Worm (Caenorhabditis elegans) whole organism, L1 larva: ENCODE measurements around the gene nhr-138.

Source experiments
- ceh-63 ChIP-seq: fragments of 200-800 bp; sonication (Bioruptor generic); optimal IDR thresholded peaks from 2 replicates; lab custom pipeline; 2018; ENCODE audit warnings: mild to moderate bottlenecking, missing genetic modification characterization, missing compliant biosample characterization
- ceh-82 ChIP-seq, 3 experiments: fragments of 150-350 bp in 1 of 3; sonication (generic microtip) in 2 of 3; optimal IDR thresholded peaks; 2 replicates each; lab custom pipeline; 2014 to 2017; ENCODE audit warnings: missing biosample characterization in 3 of 3, missing genetic modification characterization in 3 of 3
- ceh-90 ChIP-seq: sonication (generic microtip); optimal IDR thresholded peaks from 2 replicates; lab custom pipeline; 2016; ENCODE audit warnings: missing genetic modification characterization, missing compliant biosample characterization
- dsc-1 ChIP-seq: sonication (generic microtip); optimal IDR thresholded peaks from 2 replicates; lab custom pipeline; 2016; ENCODE audit warnings: mild to moderate bottlenecking, missing genetic modification characterization, missing compliant biosample characterization
- efl-1 ChIP-seq, 4 experiments: fragments of 150-350 bp; optimal IDR thresholded peaks in 3 of 4; peaks in 1 of 4; 1 replicate in 1 of 4; 2 replicates in 3 of 4; lab custom pipeline; 2014; ENCODE audit warnings: missing biosample characterization in 2 of 4, missing genetic modification characterization in 2 of 4, missing genetic modification reagents in 2 of 4
- elt-2 ChIP-seq: sonication (generic microtip); optimal IDR thresholded peaks from 2 replicates; lab custom pipeline; 2016; ENCODE audit warnings: missing genetic modification characterization, mild to moderate bottlenecking, inconsistent platforms, missing compliant biosample characterization, missing genetic modification reagents
- fkh-10 ChIP-seq: sonication (generic microtip); optimal IDR thresholded peaks from 2 replicates; lab custom pipeline; 2017; ENCODE audit warnings: missing biosample characterization, missing genetic modification reagents, missing genetic modification characterization
- fkh-8 ChIP-seq: sonication (generic microtip); optimal IDR thresholded peaks from 2 replicates; lab custom pipeline; 2016; ENCODE audit warnings: mild to moderate bottlenecking, missing genetic modification characterization, missing compliant biosample characterization
- grh-1 ChIP-seq: fragments of 200-800 bp; sonication (Bioruptor generic); IDR thresholded peaks from 2 replicates; pipeline ENCODE4 v1.3.6; 2022; ENCODE audit warnings: missing genetic modification reagents, missing genetic modification characterization, missing compliant biosample characterization
- hlh-17 ChIP-seq: fragments of 200-800 bp; sonication (Bioruptor generic); optimal IDR thresholded peaks from 2 replicates; lab custom pipeline; 2018; ENCODE audit warnings: missing genetic modification characterization, mild to moderate bottlenecking, missing compliant biosample characterization, moderate library complexity, borderline replicate concordance
- irx-1 ChIP-seq: sonication (generic microtip); optimal IDR thresholded peaks from 2 replicates; lab custom pipeline; 2016; ENCODE audit warnings: missing genetic modification characterization, missing compliant biosample characterization
- lin-13 ChIP-seq: fragments of 150-350 bp; optimal IDR thresholded peaks from 2 replicates; lab custom pipeline; 2014; ENCODE audit warnings: missing biosample characterization, missing genetic modification reagents, missing genetic modification characterization
- lin-14 ChIP-seq: fragments of 200-800 bp; sonication (Bioruptor generic); optimal IDR thresholded peaks from 2 replicates; lab custom pipeline; 2018; ENCODE audit warnings: mild to moderate bottlenecking, missing genetic modification characterization, moderate library complexity, missing compliant biosample characterization
- lin-15B ChIP-seq: fragments of 150-350 bp; sonication (generic microtip); optimal IDR thresholded peaks from 3 replicates; lab custom pipeline; 2014; ENCODE audit warnings: missing biosample characterization, missing genetic modification characterization
- lin-35 ChIP-seq, 2 experiments: fragments of 150-350 bp; optimal IDR thresholded peaks; 2 replicates each; lab custom pipeline; 2014; ENCODE audit warnings: missing biosample characterization in 2 of 2, missing genetic modification characterization in 2 of 2, missing genetic modification reagents in 2 of 2
- lir-3 ChIP-seq: sonication (generic microtip); optimal IDR thresholded peaks from 2 replicates; lab custom pipeline; 2016; ENCODE audit warnings: mild to moderate bottlenecking, missing genetic modification characterization, moderate library complexity, missing compliant biosample characterization; ENCODE audit not compliant: poor library complexity
- lsy-2 ChIP-seq, 2 experiments: fragments of 150-350 bp; optimal IDR thresholded peaks; 2 replicates each; lab custom pipeline; 2014; ENCODE audit warnings: missing biosample characterization in 2 of 2, missing genetic modification characterization in 2 of 2
- mef-2 ChIP-seq: fragments of 150-350 bp; optimal IDR thresholded peaks from 2 replicates; lab custom pipeline; 2014; ENCODE audit warnings: missing biosample characterization, missing genetic modification characterization
- mep-1 ChIP-seq: fragments of 150-350 bp; optimal IDR thresholded peaks from 2 replicates; lab custom pipeline; 2014; ENCODE audit warnings: missing biosample characterization, missing genetic modification characterization
- nhr-19 ChIP-seq: fragments of 200-800 bp; sonication (Bioruptor generic); conservative IDR thresholded peaks from 2 replicates; pipeline ENCODE4 v1.3.6; 2022; ENCODE audit warnings: missing genetic modification characterization, missing compliant biosample characterization
- nhr-20 ChIP-seq: sonication (generic microtip); optimal IDR thresholded peaks from 2 replicates; lab custom pipeline; 2016; ENCODE audit warnings: mild to moderate bottlenecking, missing genetic modification characterization, missing compliant biosample characterization
- nhr-71 ChIP-seq: sonication (generic microtip); optimal IDR thresholded peaks from 2 replicates; lab custom pipeline; 2016; ENCODE audit warnings: mild to moderate bottlenecking, missing genetic modification characterization, moderate library complexity, missing compliant biosample characterization
- nhr-77 ChIP-seq: fragments of 150-350 bp; optimal IDR thresholded peaks from 2 replicates; lab custom pipeline; 2014; ENCODE audit warnings: missing biosample characterization, missing genetic modification characterization
- nhr-84 ChIP-seq: sonication (generic microtip); optimal IDR thresholded peaks from 2 replicates; lab custom pipeline; 2017; ENCODE audit warnings: missing biosample characterization, missing genetic modification characterization
- nhr-90 ChIP-seq: sonication (generic microtip); optimal IDR thresholded peaks from 2 replicates; lab custom pipeline; 2016; ENCODE audit warnings: mild to moderate bottlenecking, missing genetic modification characterization, missing compliant biosample characterization; ENCODE audit not compliant: poor library complexity
- pax-3 ChIP-seq: fragments of 200-800 bp; sonication (Bioruptor generic); optimal IDR thresholded peaks from 2 replicates; lab custom pipeline; 2018; ENCODE audit warnings: mild to moderate bottlenecking, missing genetic modification characterization, moderate library complexity, missing compliant biosample characterization
- pqm-1 ChIP-seq: sonication (generic microtip); optimal IDR thresholded peaks from 3 replicates; lab custom pipeline; 2017; ENCODE audit warnings: missing biosample characterization, missing genetic modification characterization
- rnt-1 ChIP-seq: sonication (generic microtip); optimal IDR thresholded peaks from 2 replicates; lab custom pipeline; 2016; ENCODE audit warnings: mild to moderate bottlenecking, missing genetic modification characterization, moderate library complexity, missing compliant biosample characterization
- skn-1 ChIP-seq: fragments of 150-350 bp; optimal IDR thresholded peaks from 2 replicates; lab custom pipeline; 2014; ENCODE audit warnings: missing biosample characterization, missing genetic modification characterization
- sup-37 ChIP-seq: fragments of 200-800 bp; sonication (Bioruptor generic); optimal IDR thresholded peaks from 2 replicates; lab custom pipeline; 2018; ENCODE audit warnings: mild to moderate bottlenecking, missing genetic modification characterization, missing compliant biosample characterization
- tlp-1 ChIP-seq: fragments of 150-350 bp; optimal IDR thresholded peaks from 2 replicates; lab custom pipeline; 2014; ENCODE audit warnings: missing biosample characterization, missing genetic modification characterization
- unc-62 ChIP-seq: fragments of 150-350 bp; optimal IDR thresholded peaks from 2 replicates; lab custom pipeline; 2014; ENCODE audit warnings: missing biosample characterization, missing genetic modification reagents, missing genetic modification characterization
- unc-98 ChIP-seq: fragments of 200-800 bp; sonication (Bioruptor generic); IDR thresholded peaks from 2 replicates; pipeline ENCODE4 v1.3.6; 2022; ENCODE audit warnings: missing genetic modification characterization, missing compliant biosample characterization

The nhr-138 gene

DNA sequence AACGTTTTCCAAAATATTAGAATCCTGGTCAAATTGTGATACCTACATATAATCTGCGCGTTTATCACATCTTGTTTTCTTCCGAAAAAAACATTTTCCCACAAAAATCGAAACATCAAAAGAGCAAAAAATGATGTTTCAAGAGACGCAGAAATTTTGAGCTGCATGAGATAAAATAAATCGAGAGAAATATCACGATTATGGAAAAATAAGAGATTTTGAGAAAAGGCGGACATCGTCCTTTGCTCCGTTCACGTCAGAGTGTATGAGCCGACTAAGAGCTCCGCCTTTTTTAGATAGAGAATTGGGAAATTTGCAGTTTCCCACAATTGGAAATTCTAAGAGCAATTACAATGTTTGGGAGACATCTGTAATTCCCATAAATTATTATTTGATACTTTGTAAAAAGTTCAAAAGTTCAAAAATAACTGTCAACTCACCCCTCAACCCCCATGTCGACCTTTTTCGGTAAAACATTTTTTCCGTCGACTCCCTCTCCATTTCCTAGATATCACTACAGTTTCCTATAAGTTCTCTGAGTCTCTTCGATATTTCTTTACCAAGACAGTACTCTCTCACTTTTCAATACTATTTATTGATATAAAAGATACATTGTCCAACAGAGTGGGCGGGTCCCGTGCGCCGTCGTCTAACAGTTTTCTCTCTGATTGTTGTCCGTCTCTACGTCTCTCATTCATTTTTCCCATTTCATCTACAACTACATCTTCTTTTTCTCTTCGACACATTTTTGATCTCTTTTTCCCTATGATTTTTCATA lies 31.8 kb downstream of the nhr-138 start (continued):
- no peak for TF ChIP-seq lin-15B (tag; lab: Kevin White, UChicago)
- no peak for TF ChIP-seq nhr-84
- no peak for TF ChIP-seq fkh-10 (GFP tag; lab: Kevin White, UChicago)
- TF ChIP-seq grh-1: no peak
- TF ChIP-seq nhr-20 (tag; lab: Kevin White, UChicago): peak; percentile 84
- TF ChIP-seq elt-2 (tag; lab: Kevin White, UChicago): peak; percentile 58
- TF ChIP-seq ceh-63 (GFP tag; lab: Kevin White, UChicago): no peak
- peak; percentile 43 for TF ChIP-seq mep-1 (tag; lab: Kevin White, UChicago)

- TF ChIP-seq ceh-90 (tag; lab: Kevin White, UChicago) (no peak), nhr-71 (tag; lab: Kevin White, UChicago) (no peak), lin-35 (GFP tag; optimal IDR thresholded peaks at IDR 0.05; lab: Kevin White, UChicago) (no peak), pqm-1 (no peak), pax-3 (tag; lab: Kevin White, UChicago) (no peak), sup-37 (GFP tag; lab: Kevin White, UChicago) (no peak), grh-1 (no peak)
Measured at ce11 chrIV:9757425-9757740, 32.3 kb downstream of the nhr-138 start, which contains the start of gene nhr-97. Gene nhr-97 (plus strand): TSS chrIV:9757641.

ce11 chrIV:9761751-9762150 lies 36.7 kb downstream of the nhr-138 start:
- no peak for TF ChIP-seq tlp-1 (tag; lab: Kevin White, UChicago)
- peak; percentile 28 for TF ChIP-seq nhr-20 (tag; lab: Kevin White, UChicago)
- peak; percentile 15 for TF ChIP-seq dsc-1 (tag; lab: Kevin White, UChicago)
- TF ChIP-seq grh-1: no peak
- peak; percentile 29 for TF ChIP-seq rnt-1 (tag; lab: Kevin White, UChicago)
- TF ChIP-seq nhr-19 (GFP tag; lab: Robert Waterston, UW): peak; percentile 35; the same call in 1 of the 2 replicates
- TF ChIP-seq fkh-8: peak; percentile 4
- TF ChIP-seq pax-3 (tag; lab: Kevin White, UChicago): no peak
- no peak for TF ChIP-seq irx-1 (tag; lab: Kevin White, UChicago)
- peak; percentile 59 for TF ChIP-seq lin-14 (GFP tag; lab: Kevin White, UChicago)
- peak; percentile 55 for TF ChIP-seq nhr-71 (tag; lab: Kevin White, UChicago)
- TF ChIP-seq, all 84 proteins: peak for 7

DNA sequence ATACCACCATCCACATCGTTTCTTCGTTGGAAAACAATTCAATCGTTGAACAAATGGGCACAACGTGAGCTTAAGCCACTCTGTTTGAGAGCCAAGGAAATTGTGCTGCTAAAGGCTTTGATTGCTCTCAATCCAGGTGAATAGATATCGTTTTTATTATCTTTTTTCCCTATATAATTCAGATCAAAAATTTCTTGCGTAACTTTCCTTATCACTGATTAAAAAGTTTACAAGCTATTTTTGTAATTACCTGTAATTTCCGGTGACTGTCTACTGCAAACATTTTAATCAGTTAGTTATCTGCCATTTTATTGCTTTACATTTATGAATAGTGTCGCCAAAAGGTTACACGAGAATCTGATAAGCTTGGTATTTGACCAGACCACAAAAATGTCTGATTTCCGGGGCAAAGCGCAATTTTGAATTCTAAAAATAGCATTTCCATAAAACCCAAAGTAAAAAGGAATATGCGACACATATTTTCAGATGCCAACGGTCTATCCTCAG lies 37.7 kb downstream of the nhr-138 start:
- TF ChIP-seq tlp-1 (tag; lab: Kevin White, UChicago): peak; percentile 87
- peak; percentile 81 for TF ChIP-seq elt-2 (tag; lab: Kevin White, UChicago)
- TF ChIP-seq efl-1 (optimal IDR thresholded peaks at IDR 0.05; lab: Kevin White, UChicago): no peak
- peak in 1 of 2 experiments; percentile 90 for TF ChIP-seq efl-1 (GFP tag; optimal IDR thresholded peaks at IDR 0.05 in 1 of 2; lab: Kevin White, UChicago)
- TF ChIP-seq lsy-2 (tag; optimal IDR thresholded peaks at IDR 0.05; lab: Kevin White, UChicago): no peak

- TF ChIP-seq nhr-77 (tag; lab: Kevin White, UChicago): no peak
- no peak for TF ChIP-seq fkh-10 (GFP tag; lab: Kevin White, UChicago)
- TF ChIP-seq mef-2: no peak
- no peak for TF ChIP-seq ceh-90 (tag; lab: Kevin White, UChicago)
- TF ChIP-seq nhr-20 (tag; lab: Kevin White, UChicago): no peak
- TF ChIP-seq lir-3 (tag; lab: Kevin White, UChicago): no peak
- no peak for TF ChIP-seq nhr-90
- TF ChIP-seq ceh-82 (tag; optimal IDR thresholded peaks at IDR 0.05; lab: Kevin White, UChicago): no peak
- TF ChIP-seq hlh-17: no peak
- no peak for TF ChIP-seq lin-13
- no peak for TF ChIP-seq mep-1 (tag; lab: Kevin White, UChicago)
- no peak for TF ChIP-seq unc-62
- no peak for TF ChIP-seq unc-98 (GFP tag; lab: Robert Waterston, UW)
- no peak for TF ChIP-seq rnt-1 (tag; lab: Kevin White, UChicago)
- no peak for TF ChIP-seq skn-1 (tag; lab: Kevin White, UChicago)
Measured at ce11 chrIV:9766250-9766649, 41.2 kb downstream of the nhr-138 start, which contains the start of gene ssp-36. Gene ssp-36 (minus strand): TSS chrIV:9766350.
